Worm (Caenorhabditis elegans) whole organism, L3 larva: ENCODE data around the gene grl-23.

Source experiments
- ZK546.5 ChIP-seq: sonication (generic microtip); optimal IDR thresholded peaks from 2 replicates; lab custom pipeline; 2017; ENCODE audit warnings: missing biosample characterization, missing genetic modification characterization
- aly-2 ChIP-seq: fragments of 150-350 bp; optimal IDR thresholded peaks from 2 replicates; lab custom pipeline; 2014; ENCODE audit warnings: missing biosample characterization, missing genetic modification characterization
- ama-1 ChIP-seq: fragments of 150-350 bp; optimal IDR thresholded peaks from 2 replicates; lab custom pipeline; 2018
- ceh-28 ChIP-seq: fragments of 150-350 bp; optimal IDR thresholded peaks from 2 replicates; lab custom pipeline; 2014; ENCODE audit warnings: missing biosample characterization, missing genetic modification reagents, missing genetic modification characterization
- ceh-82 ChIP-seq: fragments of 150-350 bp; optimal IDR thresholded peaks from 2 replicates; lab custom pipeline; 2014; ENCODE audit warnings: missing biosample characterization, missing genetic modification characterization
- ceh-9 ChIP-seq: sonication (generic microtip); optimal IDR thresholded peaks from 2 replicates; lab custom pipeline; 2018; ENCODE audit warnings: missing biosample characterization, missing genetic modification characterization
- daf-12 ChIP-seq: fragments of 150-350 bp; optimal IDR thresholded peaks from 2 replicates; lab custom pipeline; 2014; ENCODE audit warnings: missing biosample characterization, missing genetic modification reagents, missing genetic modification characterization
- elt-2 ChIP-seq: sonication (generic microtip); optimal IDR thresholded peaks from 2 replicates; lab custom pipeline; 2016; ENCODE audit warnings: missing genetic modification reagents, mild to moderate bottlenecking, missing genetic modification characterization, missing compliant biosample characterization
- elt-3 ChIP-seq, 3 experiments: fragments of 150-350 bp in 1 of 3; sonication (generic microtip) in 2 of 3; optimal IDR thresholded peaks; 2 replicates in 2 of 3; 4 replicates in 1 of 3; lab custom pipeline; 2014 to 2017; ENCODE audit warnings: missing biosample characterization in 3 of 3, missing genetic modification characterization in 3 of 3
- eor-1 ChIP-seq, 2 experiments: fragments of 150-350 bp; optimal IDR thresholded peaks; 2 replicates each; lab custom pipeline; 2014 to 2018; ENCODE audit warnings: missing biosample characterization in 2 of 2, missing genetic modification characterization in 2 of 2
- fkh-10 ChIP-seq: sonication (generic microtip); optimal IDR thresholded peaks from 2 replicates; lab custom pipeline; 2017; ENCODE audit warnings: missing biosample characterization, missing genetic modification reagents, missing genetic modification characterization
- fkh-2 ChIP-seq: fragments of 150-350 bp; optimal IDR thresholded peaks from 2 replicates; lab custom pipeline; 2014; ENCODE audit warnings: missing biosample characterization, missing genetic modification reagents, missing genetic modification characterization
- fos-1 ChIP-seq: fragments of 150-350 bp; optimal IDR thresholded peaks from 2 replicates; lab custom pipeline; 2014; ENCODE audit warnings: missing biosample characterization, missing genetic modification characterization
- hmg-11 ChIP-seq: sonication (generic microtip); optimal IDR thresholded peaks from 2 replicates; lab custom pipeline; 2016; ENCODE audit warnings: missing genetic modification characterization, missing compliant biosample characterization
- jun-1 ChIP-seq: fragments of 150-350 bp; optimal IDR thresholded peaks from 2 replicates; lab custom pipeline; 2014; ENCODE audit warnings: missing biosample characterization, missing genetic modification reagents, missing genetic modification characterization
- lin-15B ChIP-seq: fragments of 150-350 bp; optimal IDR thresholded peaks from 2 replicates; lab custom pipeline; 2014; ENCODE audit warnings: missing biosample characterization, missing genetic modification characterization
- lsy-12 ChIP-seq: sonication (generic microtip); optimal IDR thresholded peaks from 2 replicates; lab custom pipeline; 2016; ENCODE audit warnings: mild to moderate bottlenecking, missing genetic modification characterization, missing compliant biosample characterization
- mdl-1 ChIP-seq: fragments of 150-350 bp; optimal IDR thresholded peaks from 2 replicates; lab custom pipeline; 2014; ENCODE audit warnings: missing biosample characterization, missing genetic modification characterization
- nfya-1 ChIP-seq: sonication (generic microtip); optimal IDR thresholded peaks from 2 replicates; lab custom pipeline; 2017; ENCODE audit warnings: missing genetic modification characterization, mild to moderate bottlenecking, missing compliant biosample characterization, antibody characterized with exemption, moderate library complexity; ENCODE audit not compliant: insufficient read depth
- nhr-11 ChIP-seq: fragments of 150-350 bp; optimal IDR thresholded peaks from 2 replicates; lab custom pipeline; 2014; ENCODE audit warnings: missing biosample characterization, missing genetic modification characterization
- nhr-23 ChIP-seq: fragments of 150-350 bp; optimal IDR thresholded peaks from 2 replicates; lab custom pipeline; 2014; ENCODE audit warnings: missing biosample characterization, missing genetic modification reagents, missing genetic modification characterization
- nhr-25 ChIP-seq: sonication (generic microtip); optimal IDR thresholded peaks from 2 replicates; lab custom pipeline; 2017; ENCODE audit warnings: missing biosample characterization, missing genetic modification characterization
- nhr-28 ChIP-seq: fragments of 150-350 bp; optimal IDR thresholded peaks from 2 replicates; lab custom pipeline; 2014; ENCODE audit warnings: missing biosample characterization, missing genetic modification characterization
- nhr-43 ChIP-seq: sonication (generic microtip); optimal IDR thresholded peaks from 2 replicates; lab custom pipeline; 2016; ENCODE audit warnings: mild to moderate bottlenecking, missing genetic modification characterization, missing compliant biosample characterization; ENCODE audit not compliant: poor library complexity, severe bottlenecking
- nhr-67 ChIP-seq: fragments of 150-350 bp; optimal IDR thresholded peaks from 2 replicates; lab custom pipeline; 2014; ENCODE audit warnings: missing biosample characterization, missing genetic modification characterization
- nhr-77 ChIP-seq: fragments of 150-350 bp; optimal IDR thresholded peaks from 2 replicates; lab custom pipeline; 2014; ENCODE audit warnings: missing biosample characterization, missing genetic modification characterization
- pha-4 ChIP-seq: fragments of 150-350 bp; optimal IDR thresholded peaks from 2 replicates; lab custom pipeline; 2014; ENCODE audit warnings: missing biosample characterization, missing genetic modification reagents, missing genetic modification characterization
- skn-1 ChIP-seq: fragments of 150-350 bp; optimal IDR thresholded peaks from 2 replicates; lab custom pipeline; 2014; ENCODE audit warnings: missing biosample characterization, missing genetic modification characterization
- snpc-4 ChIP-seq: fragments of 150-350 bp; optimal IDR thresholded peaks from 2 replicates; lab custom pipeline; 2014; ENCODE audit warnings: missing biosample characterization, missing genetic modification characterization
- tbx-2 ChIP-seq: sonication (generic microtip); optimal IDR thresholded peaks from 2 replicates; lab custom pipeline; 2016; ENCODE audit warnings: mild to moderate bottlenecking, missing genetic modification characterization, missing compliant biosample characterization
- unc-39 ChIP-seq: sonication (generic microtip); optimal IDR thresholded peaks from 4 replicates; lab custom pipeline; 2017; ENCODE audit warnings: missing biosample characterization, missing genetic modification characterization
- zag-1 ChIP-seq: fragments of 150-350 bp; optimal IDR thresholded peaks from 2 replicates; lab custom pipeline; 2014; ENCODE audit warnings: missing biosample characterization, missing genetic modification characterization
- ztf-11 ChIP-seq: fragments of 150-350 bp; optimal IDR thresholded peaks from 2 replicates; lab custom pipeline; 2014; ENCODE audit warnings: missing biosample characterization, missing genetic modification characterization

The grl-23 gene

DNA sequence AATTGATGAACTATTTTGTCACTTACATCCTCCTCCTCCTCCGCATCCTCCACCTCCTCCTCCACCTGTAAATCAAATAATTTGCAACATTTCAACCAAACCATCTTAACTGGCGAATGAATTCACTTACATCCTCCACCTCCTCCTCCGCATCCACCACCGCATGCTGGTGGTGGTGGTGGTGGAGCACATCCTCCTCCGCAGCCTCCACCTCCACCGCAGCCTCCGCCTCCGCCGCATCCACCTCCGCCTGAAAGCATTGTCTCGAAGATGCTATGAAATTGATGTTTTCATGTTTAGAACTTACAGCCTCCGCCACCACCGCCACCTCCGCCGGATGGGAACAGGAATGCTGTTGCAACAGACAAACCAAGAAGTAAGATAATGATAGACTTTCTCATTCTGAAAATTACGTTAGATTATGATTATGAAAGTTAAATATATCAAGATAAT, at the start of gene grl-23:
grl-23 (minus strand) TSS at position 403 of the 453 bp plus-strand sequence.
- no peak for TF ChIP-seq ceh-28
- no peak for TF ChIP-seq skn-1 (tag; lab: Kevin White, UChicago)
- TF ChIP-seq lsy-12, result no peak
- no peak for TF ChIP-seq snpc-4 (tag; lab: Kevin White, UChicago)
- no peak for TF ChIP-seq ceh-82
- TF ChIP-seq nhr-43 (tag; lab: Kevin White, UChicago), result no peak
- no peak for TF ChIP-seq nhr-25 (tag; lab: Kevin White, UChicago)
- no peak for TF ChIP-seq ceh-9 (tag; lab: Kevin White, UChicago)
- no peak for TF ChIP-seq lin-15B (tag; lab: Kevin White, UChicago)
- no peak for TF ChIP-seq nfya-1
- no peak for TF ChIP-seq pha-4 (tag; lab: Kevin White, UChicago)
- TF ChIP-seq fkh-10, result no peak
- no peak for TF ChIP-seq aly-2 (tag; lab: Kevin White, UChicago)
- TF ChIP-seq ztf-11 (tag; lab: Kevin White, UChicago), result no peak
- TF ChIP-seq nhr-23, result no peak
- TF ChIP-seq elt-3 (tag; optimal IDR thresholded peaks at IDR 0.05; lab: Kevin White, UChicago), result no peak
- no peak for TF ChIP-seq nhr-77 (tag; lab: Kevin White, UChicago)
- TF ChIP-seq elt-2 (tag; lab: Kevin White, UChicago), result no peak
- no peak for TF ChIP-seq nhr-28 (tag; lab: Kevin White, UChicago)
- TF ChIP-seq ZK546.5 (tag; lab: Kevin White, UChicago), result no peak

DNA sequence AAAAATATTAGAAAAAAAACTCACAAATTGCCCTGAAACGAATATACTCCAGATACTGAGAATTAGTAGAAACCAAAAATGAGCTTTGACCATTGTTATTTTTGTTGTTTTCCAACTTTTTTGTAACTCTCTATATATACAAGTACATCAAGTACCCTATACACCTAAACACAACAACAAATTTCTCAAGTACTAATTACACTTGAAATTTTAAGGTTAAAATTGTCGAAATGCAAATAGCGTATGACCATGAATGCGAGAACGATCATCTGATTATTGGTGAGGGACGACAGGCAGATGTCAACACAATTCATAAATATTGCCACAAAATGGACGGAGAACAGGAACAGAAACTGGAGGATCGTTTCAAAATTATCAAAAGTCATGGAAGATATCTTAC, 47.7 kb upstream of the grl-23 start, which contains the start of gene F56H9.9:
F56H9.9 (minus strand) TSS at position 101 of the 400 bp plus-strand sequence.
- TF ChIP-seq ceh-28 (no peak), nfya-1 (no peak), pha-4 (tag; lab: Kevin White, UChicago) (no peak)

DNA sequence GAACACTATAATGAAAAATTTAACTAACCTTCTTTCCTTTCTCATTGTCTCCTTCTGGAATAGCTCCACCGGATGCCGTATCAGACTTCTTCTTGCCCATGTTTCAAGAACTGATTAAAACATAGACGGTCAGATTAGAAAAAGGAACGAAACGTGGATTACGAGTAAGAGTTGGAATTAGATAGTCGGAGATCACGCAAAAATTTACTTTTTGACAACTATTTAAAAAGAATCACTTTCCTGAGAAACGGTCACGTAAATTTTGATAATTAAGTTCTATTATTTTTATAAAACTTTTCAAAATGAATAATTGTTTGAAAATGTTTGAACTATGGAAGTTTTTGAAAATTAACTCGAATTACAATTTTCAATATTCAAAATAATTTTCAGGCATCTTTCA, 35.4 kb upstream of the grl-23 start, which contains the start of gene cyc-2.2:
cyc-2.2 (minus strand) TSS at position 101 of the 400 bp plus-strand sequence.
- TF ChIP-seq nhr-77 (tag; lab: Kevin White, UChicago), result no peak
- TF ChIP-seq nhr-67, result no peak
- no peak for TF ChIP-seq unc-39 (tag; lab: Kevin White, UChicago)
- no peak for TF ChIP-seq ZK546.5 (tag; lab: Kevin White, UChicago)
- no peak for TF ChIP-seq elt-3 (tag; optimal IDR thresholded peaks at IDR 0.05; lab: Kevin White, UChicago)
- no peak for TF ChIP-seq fos-1 (tag; lab: Kevin White, UChicago)
- TF ChIP-seq lsy-12, result no peak
- no peak for TF ChIP-seq aly-2 (tag; lab: Kevin White, UChicago)
- no peak for TF ChIP-seq snpc-4 (tag; lab: Kevin White, UChicago)
- TF ChIP-seq zag-1 (tag; lab: Kevin White, UChicago), result no peak
- no peak for TF ChIP-seq eor-1 (tag; optimal IDR thresholded peaks at IDR 0.05; lab: Kevin White, UChicago)

DNA sequence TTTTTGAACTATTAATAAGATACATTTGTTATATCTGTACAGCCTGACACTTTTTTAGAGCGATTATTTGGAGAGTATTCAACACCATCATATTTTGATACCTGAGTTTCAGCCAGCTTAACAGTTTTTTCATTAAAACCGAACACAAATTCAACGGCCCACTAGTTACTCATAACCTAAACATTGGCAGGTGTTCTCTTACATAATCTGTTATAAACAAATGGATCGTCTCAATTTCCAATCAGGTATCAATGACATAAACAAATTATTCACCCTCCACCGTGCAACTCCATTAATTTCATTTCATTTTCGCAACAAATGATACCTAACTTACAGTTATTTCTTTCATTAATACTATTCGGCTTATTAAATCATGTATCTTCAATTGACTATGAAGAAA, 34.3 kb upstream of the grl-23 start, which contains the start of gene cubn-1:
cubn-1 (plus strand) TSS at position 301 of the 400 bp plus-strand sequence.
- TF ChIP-seq nhr-28 (tag; lab: Kevin White, UChicago) (no peak), mdl-1 (tag; lab: Kevin White, UChicago) (no peak), fkh-2 (no peak), snpc-4 (tag; lab: Kevin White, UChicago) (no peak), nhr-11 (tag; lab: Kevin White, UChicago) (no peak), lin-15B (tag; lab: Kevin White, UChicago) (no peak), pha-4 (tag; lab: Kevin White, UChicago) (no peak), daf-12 (tag; lab: Kevin White, UChicago) (no peak), tbx-2 (tag; lab: Kevin White, UChicago) (no peak), nhr-43 (tag; lab: Kevin White, UChicago) (no peak), aly-2 (tag; lab: Kevin White, UChicago) (no peak)

DNA sequence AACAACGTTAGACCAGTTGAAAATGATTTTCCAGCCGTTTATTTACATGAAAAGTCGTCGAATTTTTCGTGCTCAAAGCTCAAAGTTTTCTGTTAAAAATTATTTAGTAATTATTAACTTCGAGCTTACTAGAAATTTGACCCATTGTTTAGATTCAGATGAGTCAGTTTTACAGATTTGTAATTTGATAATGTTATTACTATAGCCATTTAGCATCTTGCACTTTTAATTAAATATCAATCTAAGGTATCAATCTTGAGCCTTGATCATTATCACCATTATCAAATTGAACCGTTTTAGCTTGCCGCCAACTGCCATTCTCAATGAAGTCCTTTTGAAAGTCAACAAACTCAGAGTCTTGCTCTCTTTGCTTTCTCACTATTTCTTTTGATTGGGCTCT, 32.8 kb upstream of the grl-23 start, which contains the start of gene ZC116.1:
ZC116.1 (plus strand) TSS at position 301 of the 400 bp plus-strand sequence.
- TF ChIP-seq eor-1 (tag; optimal IDR thresholded peaks at IDR 0.05; lab: Kevin White, UChicago), result no peak
- TF ChIP-seq snpc-4 (tag; lab: Kevin White, UChicago), result no peak
- TF ChIP-seq nhr-11 (tag; lab: Kevin White, UChicago), result no peak
- no peak for TF ChIP-seq mdl-1 (tag; lab: Kevin White, UChicago)
- no peak for TF ChIP-seq ceh-9 (tag; lab: Kevin White, UChicago)
- TF ChIP-seq hmg-11 (tag; lab: Kevin White, UChicago), result no peak
- no peak for TF ChIP-seq pha-4 (tag; lab: Kevin White, UChicago)
- no peak for TF ChIP-seq unc-39 (tag; lab: Kevin White, UChicago)
- no peak for TF ChIP-seq ama-1 (lab: Kevin White, UChicago)
- no peak for TF ChIP-seq fkh-2
- TF ChIP-seq ztf-11 (tag; lab: Kevin White, UChicago), result no peak
- no peak for TF ChIP-seq jun-1 (tag; lab: Kevin White, UChicago)
